Worm (Caenorhabditis elegans): Measurements from ENCODE around the gene dpff-1.

DNA sequence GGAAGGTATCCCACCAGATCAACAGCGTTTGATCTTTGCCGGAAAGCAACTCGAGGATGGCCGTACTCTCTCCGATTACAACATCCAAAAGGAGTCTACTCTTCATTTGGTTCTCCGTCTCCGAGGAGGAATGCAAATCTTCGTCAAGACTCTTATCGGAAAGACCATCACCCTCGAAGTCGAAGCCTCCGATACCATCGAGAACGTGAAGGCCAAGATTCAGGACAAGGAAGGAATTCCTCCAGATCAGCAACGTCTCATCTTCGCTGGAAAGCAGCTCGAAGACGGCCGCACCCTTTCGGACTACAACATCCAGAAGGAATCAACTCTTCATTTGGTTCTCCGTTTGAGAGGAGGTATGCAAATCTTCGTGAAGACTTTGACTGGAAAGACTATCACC lies 36.0 kb upstream of the dpff-1 start:
- TF ChIP-seq tbx-2 (tag; optimal IDR thresholded peaks at IDR 0.05) (no peak), ets-4 (tag; optimal IDR thresholded peaks at IDR 0.05) (no peak), C08G9.2 (tag; optimal IDR thresholded peaks at IDR 0.05) (no peak), tbx-7 (tag; optimal IDR thresholded peaks at IDR 0.05) (no peak), unc-86 (tag; optimal IDR thresholded peaks at IDR 0.05) (no peak)
